Worm (Caenorhabditis elegans): ENCODE data around the gene fbxa-59.

ce11 chrIII:926216-926615 is 17.1 kb downstream of the fbxa-59 start, which contains the start of gene pef-1:
- TF ChIP-seq sma-3 (GFP tag; optimal IDR thresholded peaks at IDR 0.05) (no peak), nhr-10 (tag; optimal IDR thresholded peaks at IDR 0.05) (no peak), sem-4 (tag; optimal IDR thresholded peaks at IDR 0.05) (no peak), dmd-4 (tag; optimal IDR thresholded peaks at IDR 0.05) (no peak), Y55F3AM.14 (GFP tag; optimal IDR thresholded peaks at IDR 0.05) (no peak), C34F6.9 (tag; optimal IDR thresholded peaks at IDR 0.05) (no peak), blmp-1 (tag; optimal IDR thresholded peaks at IDR 0.05; ENCODE audit: insufficient read depth) (no peak), ZK546.5 (tag; optimal IDR thresholded peaks at IDR 0.05) (no peak), ceh-16 (tag; optimal IDR thresholded peaks at IDR 0.05) (no peak), ztf-4 (tag; optimal IDR thresholded peaks at IDR 0.05) (no peak), lin-13 (GFP tag; optimal IDR thresholded peaks at IDR 0.05) (no peak), peb-1 (tag; optimal IDR thresholded peaks at IDR 0.05) (no peak), zag-1 (tag; optimal IDR thresholded peaks at IDR 0.05) (no peak), elt-3 (tag; optimal IDR thresholded peaks at IDR 0.05) (no peak)
